Worm (Caenorhabditis elegans) whole organism, L2 larva: Measurements from ENCODE around the gene gcsh-1.
"Not testable (repeated sequence)": the region's sequence is repeated elsewhere in the genome, so short reads cannot be mapped to it uniquely, and the experiment has no call there.

Experiments
- C34F6.9 ChIP-seq: fragments of 150-350 bp; optimal IDR thresholded peaks from 2 replicates; lab custom pipeline; 2014; ENCODE audit warnings: missing biosample characterization, missing genetic modification characterization
- F13H6.1 ChIP-seq: sonication (generic microtip); optimal IDR thresholded peaks from 2 replicates; lab custom pipeline; 2016; ENCODE audit warnings: missing genetic modification characterization, missing compliant biosample characterization
- R02D3.7 ChIP-seq: fragments of 150-350 bp; optimal IDR thresholded peaks from 2 replicates; lab custom pipeline; 2014; ENCODE audit warnings: missing biosample characterization, missing genetic modification characterization
- Y55F3AM.14 ChIP-seq: fragments of 200-800 bp; sonication (Bioruptor generic); optimal IDR thresholded peaks from 2 replicates; lab custom pipeline; 2018; ENCODE audit warnings: mild to moderate bottlenecking, missing genetic modification characterization, missing compliant biosample characterization
- ZK546.5 ChIP-seq: sonication (generic microtip); optimal IDR thresholded peaks from 2 replicates; lab custom pipeline; 2017; ENCODE audit warnings: missing biosample characterization, missing genetic modification characterization
- alr-1 ChIP-seq: fragments of 150-350 bp; optimal IDR thresholded peaks from 2 replicates; lab custom pipeline; 2014; ENCODE audit warnings: missing biosample characterization, missing genetic modification characterization
- aly-2 ChIP-seq: fragments of 150-350 bp; optimal IDR thresholded peaks from 2 replicates; lab custom pipeline; 2014; ENCODE audit warnings: missing biosample characterization, missing genetic modification characterization
- ama-1 ChIP-seq: fragments of 150-350 bp; optimal IDR thresholded peaks from 2 replicates; lab custom pipeline; 2018; ENCODE audit warnings: inconsistent platforms
- blmp-1 ChIP-seq: sonication (generic microtip); optimal IDR thresholded peaks from 2 replicates; lab custom pipeline; 2017; ENCODE audit warnings: missing genetic modification characterization, mild to moderate bottlenecking, missing compliant biosample characterization, antibody characterized with exemption, moderate library complexity; ENCODE audit not compliant: insufficient read depth
- crh-2 ChIP-seq: sonication (generic microtip); optimal IDR thresholded peaks from 2 replicates; lab custom pipeline; 2017; ENCODE audit warnings: missing biosample characterization, missing genetic modification characterization
- dmd-4 ChIP-seq: sonication (generic microtip); optimal IDR thresholded peaks from 2 replicates; lab custom pipeline; 2017; ENCODE audit warnings: missing biosample characterization, missing genetic modification characterization
- elt-1 ChIP-seq: fragments of 150-350 bp; optimal IDR thresholded peaks from 2 replicates; lab custom pipeline; 2014; ENCODE audit warnings: missing biosample characterization, missing genetic modification characterization
- gmeb-1 ChIP-seq: fragments of 150-350 bp; optimal IDR thresholded peaks from 2 replicates; lab custom pipeline; 2014; ENCODE audit warnings: missing biosample characterization, missing genetic modification characterization
- lin-11 ChIP-seq: fragments of 150-350 bp; sonication (generic microtip); optimal IDR thresholded peaks from 2 replicates; lab custom pipeline; 2014; ENCODE audit warnings: missing biosample characterization, missing genetic modification characterization, inconsistent platforms, mixed read lengths
- lin-39 ChIP-seq: fragments of 150-350 bp; optimal IDR thresholded peaks from 2 replicates; lab custom pipeline; 2014; ENCODE audit warnings: missing biosample characterization, missing genetic modification reagents, missing genetic modification characterization
- lsy-2 ChIP-seq, 2 experiments: fragments of 150-350 bp in 1 of 2; sonication (generic microtip) in 1 of 2; optimal IDR thresholded peaks; 2 replicates each; lab custom pipeline; 2014 to 2017; ENCODE audit warnings: missing biosample characterization in 2 of 2, missing genetic modification characterization in 2 of 2
- mab-5 ChIP-seq: fragments of 150-350 bp; optimal IDR thresholded peaks from 2 replicates; lab custom pipeline; 2014; ENCODE audit warnings: missing biosample characterization, missing genetic modification characterization
- mbf-1 ChIP-seq: sonication (generic microtip); optimal IDR thresholded peaks from 2 replicates; lab custom pipeline; 2017; ENCODE audit warnings: missing biosample characterization, missing genetic modification characterization
- mdl-1 ChIP-seq, 2 experiments: fragments of 150-350 bp in 1 of 2; sonication (generic microtip) in 1 of 2; optimal IDR thresholded peaks; 2 replicates each; lab custom pipeline; 2017; ENCODE audit warnings: missing biosample characterization in 2 of 2, missing genetic modification characterization in 2 of 2
- nhr-11 ChIP-seq: fragments of 150-350 bp; optimal IDR thresholded peaks from 2 replicates; lab custom pipeline; 2014; ENCODE audit warnings: missing biosample characterization, missing genetic modification characterization
- nhr-129 ChIP-seq: fragments of 150-350 bp; optimal IDR thresholded peaks from 2 replicates; lab custom pipeline; 2014; ENCODE audit warnings: missing biosample characterization, missing genetic modification characterization
- nhr-21 ChIP-seq: fragments of 150-350 bp; optimal IDR thresholded peaks from 2 replicates; lab custom pipeline; 2014; ENCODE audit warnings: missing biosample characterization, missing genetic modification characterization
- nhr-23 ChIP-seq: fragments of 150-350 bp; optimal IDR thresholded peaks from 2 replicates; lab custom pipeline; 2014; ENCODE audit warnings: missing biosample characterization, missing genetic modification reagents, missing genetic modification characterization
- nhr-237 ChIP-seq: fragments of 150-350 bp; optimal IDR thresholded peaks from 2 replicates; lab custom pipeline; 2014; ENCODE audit warnings: missing biosample characterization, missing genetic modification characterization
- nhr-6 ChIP-seq: fragments of 150-350 bp; optimal IDR thresholded peaks from 2 replicates; lab custom pipeline; 2014; ENCODE audit warnings: missing biosample characterization, missing genetic modification characterization
- nhr-77 ChIP-seq: fragments of 150-350 bp; optimal IDR thresholded peaks from 2 replicates; lab custom pipeline; 2014; ENCODE audit warnings: missing biosample characterization, missing genetic modification characterization
- skn-1 ChIP-seq: sonication (generic microtip); optimal IDR thresholded peaks from 2 replicates; lab custom pipeline; 2017; ENCODE audit warnings: missing biosample characterization, missing genetic modification characterization
- sma-9 ChIP-seq, 2 experiments: fragments of 150-350 bp in 1 of 2; sonication (generic microtip) in 1 of 2; optimal IDR thresholded peaks; 2 replicates each; lab custom pipeline; 2014 to 2016; ENCODE audit warnings: missing genetic modification characterization in 2 of 2, mild to moderate bottlenecking in 1 of 2, missing biosample characterization in 1 of 2, missing compliant biosample characterization in 1 of 2, missing genetic modification reagents in 1 of 2, moderate library complexity in 1 of 2
- snpc-4 ChIP-seq: fragments of 150-350 bp; optimal IDR thresholded peaks from 2 replicates; lab custom pipeline; 2014; ENCODE audit warnings: missing biosample characterization, missing genetic modification characterization
- unc-39 ChIP-seq: fragments of 150-350 bp; optimal IDR thresholded peaks from 2 replicates; lab custom pipeline; 2014; ENCODE audit warnings: missing biosample characterization, missing genetic modification characterization
- unc-55 ChIP-seq: fragments of 150-350 bp; sonication (generic microtip); optimal IDR thresholded peaks from 3 replicates; lab custom pipeline; 2014; ENCODE audit warnings: missing biosample characterization, missing genetic modification reagents, missing genetic modification characterization
- zag-1 ChIP-seq: fragments of 150-350 bp; optimal IDR thresholded peaks from 2 replicates; lab custom pipeline; 2014; ENCODE audit warnings: missing biosample characterization, missing genetic modification characterization
- ztf-4 ChIP-seq: fragments of 150-350 bp; optimal IDR thresholded peaks from 2 replicates; lab custom pipeline; 2014; ENCODE audit warnings: missing biosample characterization, missing genetic modification characterization

gcsh-1 gene

DNA sequence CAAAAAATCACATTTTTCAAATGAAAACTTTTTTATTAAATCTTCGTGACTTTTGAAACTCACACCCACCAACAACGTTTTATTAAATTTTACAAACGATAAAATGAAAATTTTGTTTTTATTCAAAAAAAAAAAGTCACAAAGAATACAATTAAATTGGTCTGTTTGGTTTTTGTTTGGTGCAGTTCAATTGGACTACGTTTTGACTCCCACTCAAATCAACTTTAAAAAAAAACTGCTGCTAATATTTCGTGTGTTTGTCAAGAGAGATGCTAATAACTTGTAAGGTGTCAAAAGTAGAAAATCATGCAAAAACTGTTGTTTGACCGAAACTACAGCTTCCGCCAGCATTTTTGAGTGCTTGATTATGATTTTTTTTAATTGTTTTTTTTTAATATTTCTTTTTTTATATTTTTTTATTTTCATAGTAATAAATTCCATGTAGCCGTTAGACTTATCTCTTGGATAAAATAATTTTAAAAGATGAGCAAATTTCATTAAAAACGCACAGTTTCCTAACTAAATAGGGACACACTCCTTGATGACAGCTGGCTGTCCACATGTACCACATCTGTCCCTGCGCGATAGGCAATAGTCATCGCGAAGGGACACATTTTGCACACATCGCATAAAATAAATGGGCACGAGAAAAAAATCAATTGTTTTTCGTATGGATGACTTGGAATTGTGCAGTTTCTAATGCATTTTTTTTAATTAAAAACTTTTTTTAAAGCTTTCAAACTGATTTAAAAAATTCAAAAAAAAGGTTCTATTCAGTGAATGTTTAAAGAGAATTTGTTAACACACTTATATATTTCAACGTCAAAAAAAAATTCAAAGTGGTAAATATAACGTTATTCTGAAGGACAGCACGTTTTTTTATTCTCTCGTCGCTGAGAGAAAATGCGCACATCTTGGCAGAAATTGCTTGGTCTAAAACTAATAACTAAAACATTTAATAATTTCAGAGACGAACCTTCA is 10.7 kb upstream of the gcsh-1 start (continued):
- TF ChIP-seq nhr-11 (tag; lab: Kevin White, UChicago) (peak; percentile 81), gmeb-1 (peak; percentile 94), R02D3.7 (peak; percentile 83)

DNA sequence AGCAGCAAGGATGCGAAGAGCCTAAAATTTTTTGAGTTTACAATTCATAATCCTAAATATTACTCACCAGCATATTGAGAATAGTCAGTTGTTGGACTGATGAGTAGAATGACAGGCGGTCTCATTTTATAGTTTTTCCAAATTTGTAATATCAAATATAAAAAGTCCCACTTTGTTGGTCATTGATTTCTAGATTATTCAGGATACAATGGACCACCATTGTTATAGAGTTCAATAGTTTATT is 10.1 kb upstream of the gcsh-1 start, which contains the start of gene nspc-17:
nspc-17 (minus strand) TSS at position 101 of the 244 bp plus-strand sequence.
- TF ChIP-seq lin-11 (tag; lab: Kevin White, UChicago); mdl-1 (tag; optimal IDR thresholded peaks at IDR 0.05; lab: Kevin White, UChicago); nhr-129 (tag; lab: Kevin White, UChicago): not testable (repeated sequence)

DNA sequence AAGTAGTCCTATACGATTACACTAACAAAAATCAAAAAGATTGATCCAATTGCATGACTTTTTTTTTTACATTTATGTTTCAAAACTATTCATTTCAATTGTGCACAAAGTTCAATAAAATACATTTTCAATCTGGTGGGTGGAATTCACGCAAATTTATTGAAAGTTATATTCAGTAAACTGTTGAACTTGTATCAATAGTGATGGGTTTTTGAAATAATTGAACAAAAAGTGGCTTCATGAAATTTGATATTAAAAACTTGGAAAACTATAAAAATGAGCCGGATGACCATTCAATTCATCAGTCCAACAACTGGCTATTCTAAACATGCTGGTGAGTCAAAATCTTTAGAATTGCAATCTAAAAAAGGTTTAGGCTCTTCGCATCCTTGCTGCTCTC is 8.4 kb upstream of the gcsh-1 start, which contains the start of gene nspc-16:
nspc-16 (plus strand) TSS at position 301 of the 400 bp plus-strand sequence.
- TF ChIP-seq unc-39 (tag; lab: Kevin White, UChicago) (no peak), lsy-2 (tag; optimal IDR thresholded peaks at IDR 0.05; lab: Kevin White, UChicago) (no peak), nhr-77 (tag; lab: Kevin White, UChicago) (no peak), elt-1 (tag; lab: Kevin White, UChicago) (no peak), ama-1 (lab: Kevin White, UChicago) (no peak)

DNA sequence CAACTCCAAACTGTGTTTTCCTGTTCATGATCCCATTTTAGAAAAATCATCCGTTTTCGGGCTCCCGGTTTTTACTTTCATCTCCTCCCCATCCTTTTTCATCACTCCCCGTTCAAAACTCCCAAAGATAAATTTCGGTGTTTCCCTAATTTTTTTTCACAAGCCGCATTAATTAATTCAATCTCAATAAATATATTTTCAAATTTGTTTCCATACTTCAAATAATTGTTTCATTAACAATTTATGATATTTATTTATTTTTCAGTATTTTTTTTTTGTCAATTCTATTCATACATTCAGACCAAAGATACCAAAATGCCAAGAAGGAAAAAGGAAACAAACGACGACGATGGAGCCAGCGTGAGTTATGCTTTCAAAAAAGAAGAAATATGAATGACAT is 5.6 kb upstream of the gcsh-1 start, which contains the start of gene D1025.1:
D1025.1 (plus strand) TSS at position 301 of the 400 bp plus-strand sequence.
- TF ChIP-seq ZK546.5 = no peak
- TF ChIP-seq nhr-23 = no peak
- no peak for TF ChIP-seq sma-9 (GFP tag; optimal IDR thresholded peaks at IDR 0.05; lab: Kevin White, UChicago)
- no peak for TF ChIP-seq sma-9 (tag; optimal IDR thresholded peaks at IDR 0.05; lab: Kevin White, UChicago)

DNA sequence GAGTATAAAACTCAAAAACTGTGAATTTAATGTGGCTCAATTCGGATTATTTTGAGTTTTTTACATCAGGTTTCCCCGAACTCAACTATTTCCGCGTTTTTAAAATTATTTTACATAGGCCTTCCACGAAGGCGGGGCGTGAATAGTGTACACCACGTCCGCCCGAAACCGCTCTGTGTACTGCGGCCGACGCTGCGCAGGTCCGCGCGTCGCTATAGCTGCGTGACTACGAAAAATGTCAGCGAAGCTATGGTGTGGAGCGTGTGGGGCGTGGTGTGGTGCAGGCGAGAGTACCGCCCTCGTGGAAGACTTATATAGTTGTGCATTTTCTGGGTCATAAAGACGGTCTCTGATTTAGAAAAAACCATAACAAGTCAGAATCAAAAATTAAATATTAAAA is 3.0 kb upstream of the gcsh-1 start:
- no peak for TF ChIP-seq dmd-4 (tag; lab: Kevin White, UChicago)
- peak; percentile 45 for TF ChIP-seq snpc-4 (tag; lab: Kevin White, UChicago)

DNA sequence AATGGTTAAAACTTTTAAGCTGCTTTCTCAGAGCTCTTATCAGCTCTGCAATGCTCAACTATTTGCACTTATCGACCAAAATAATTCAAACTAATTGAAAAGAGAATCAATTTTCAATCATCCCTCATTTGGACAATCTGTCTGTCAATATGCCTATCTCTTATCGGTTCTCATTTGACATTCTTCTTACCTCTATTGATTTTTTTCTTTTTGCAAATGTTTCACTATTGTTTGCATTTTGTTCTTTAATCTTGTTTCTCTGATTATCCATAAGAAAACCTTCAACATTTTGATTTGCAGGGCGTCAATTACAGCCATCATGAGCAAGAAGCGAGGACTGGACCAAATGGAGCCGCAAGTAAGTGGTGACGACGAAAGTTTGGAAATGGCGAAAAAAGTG is 1.7 kb upstream of the gcsh-1 start, which contains the start of gene D1025.10:
D1025.10 (plus strand) TSS at position 301 of the 400 bp plus-strand sequence.
- TF ChIP-seq mbf-1 (tag; lab: Kevin White, UChicago) (no peak), nhr-11 (tag; lab: Kevin White, UChicago) (no peak), elt-1 (tag; lab: Kevin White, UChicago) (no peak), Y55F3AM.14 (GFP tag; lab: Kevin White, UChicago) (no peak)

DNA sequence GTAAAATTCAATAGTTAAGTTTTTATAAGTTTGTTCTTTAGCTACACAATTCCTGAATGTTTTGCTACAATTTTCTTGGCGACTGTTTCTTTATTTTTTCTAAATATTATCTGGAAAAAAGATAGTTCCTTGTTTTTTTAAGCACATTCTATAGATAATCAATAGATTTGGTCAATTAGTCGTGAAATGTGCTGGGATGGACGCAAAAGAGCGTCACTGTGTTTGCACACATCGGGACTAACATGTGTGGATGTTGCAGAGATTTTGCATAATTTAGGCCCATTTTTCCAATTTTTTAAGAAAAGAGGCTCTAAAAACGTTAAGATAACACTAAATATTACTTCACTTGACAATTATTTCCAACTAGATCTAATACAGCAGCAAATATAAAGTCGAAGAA is 1.4 kb downstream of the gcsh-1 start:
- no peak for TF ChIP-seq lin-11 (tag; lab: Kevin White, UChicago)
- no peak for TF ChIP-seq nhr-21 (tag; lab: Kevin White, UChicago)
- no peak for TF ChIP-seq lin-39
- peak; percentile 10 for TF ChIP-seq F13H6.1 (tag; lab: Kevin White, UChicago)
- TF ChIP-seq mab-5 (tag; lab: Kevin White, UChicago) = peak; percentile 48
- no peak for TF ChIP-seq mbf-1 (tag; lab: Kevin White, UChicago)
- TF ChIP-seq zag-1 = no peak
- TF ChIP-seq nhr-129 (tag; lab: Kevin White, UChicago) = peak; percentile 34
- TF ChIP-seq sma-9 (GFP tag; optimal IDR thresholded peaks at IDR 0.05; lab: Kevin White, UChicago) = peak; percentile 5
- TF ChIP-seq sma-9 (tag; optimal IDR thresholded peaks at IDR 0.05; lab: Kevin White, UChicago) = no peak
- TF ChIP-seq unc-55 (GFP tag; lab: Kevin White, UChicago) = peak; percentile 62
- no peak for TF ChIP-seq blmp-1 (tag; lab: Kevin White, UChicago)
- peak; percentile 76 for TF ChIP-seq C34F6.9
- no peak for TF ChIP-seq alr-1 (tag; lab: Kevin White, UChicago)
- no peak for TF ChIP-seq nhr-237
- TF ChIP-seq nhr-6 (tag; lab: Kevin White, UChicago) = no peak
- no peak for TF ChIP-seq skn-1 (tag; lab: Kevin White, UChicago)
- TF ChIP-seq ztf-4 (tag; lab: Kevin White, UChicago) = no peak
- no peak for TF ChIP-seq aly-2
- peak in 1 of 2 experiments; percentile 9 for TF ChIP-seq lsy-2 (tag; optimal IDR thresholded peaks at IDR 0.05; lab: Kevin White, UChicago)
- TF ChIP-seq crh-2 (tag; lab: Kevin White, UChicago) = peak; percentile 16
- no peak for TF ChIP-seq Y55F3AM.14 (GFP tag; lab: Kevin White, UChicago)
